Fruit fly (Drosophila melanogaster) whole organism, embryonic: ENCODE results near the gene Npc2g.
A peak's percentile ranks its signal among the peaks of the same experiment; 100 is the strongest.

ENCODE experiments used
- B-H2 ChIP-seq: fragments of 200-800 bp; sonication (Bioruptor generic); optimal IDR thresholded peaks from 2 replicates; lab custom pipeline; 2018; ENCODE audit warnings: missing biosample characterization, mild to moderate bottlenecking, missing genetic modification characterization
- Bdp1 ChIP-seq: fragments of 200-800 bp; sonication (Bioruptor generic); optimal IDR thresholded peaks from 3 replicates; lab custom pipeline; 2016; ENCODE audit warnings: missing biosample characterization, missing genetic modification characterization
- CG11093 ChIP-seq: fragments of 200-800 bp; sonication (Bioruptor generic); IDR thresholded peaks from 3 replicates; pipeline ENCODE4 v1.3.6; 2022; ENCODE audit warnings: missing biosample characterization, missing genetic modification characterization
- CG12155 ChIP-seq: fragments of 200-800 bp; sonication (Bioruptor generic); optimal IDR thresholded peaks from 3 replicates; lab custom pipeline; 2016; ENCODE audit warnings: missing biosample characterization, missing genetic modification characterization
- CG12391 ChIP-seq: fragments of 200-800 bp; sonication (Bioruptor generic); optimal IDR thresholded peaks from 3 replicates; lab custom pipeline; 2018; ENCODE audit warnings: missing biosample characterization, mild to moderate bottlenecking, missing genetic modification characterization, moderate library complexity
- CG15696 ChIP-seq: fragments of 200-800 bp; sonication (Bioruptor generic); optimal IDR thresholded peaks from 2 replicates; lab custom pipeline; 2019; ENCODE audit warnings: missing biosample characterization, mild to moderate bottlenecking, missing genetic modification characterization, moderate library complexity
- CG16813 ChIP-seq: fragments of 200-800 bp; sonication (Bioruptor generic); IDR thresholded peaks from 3 replicates; pipeline ENCODE4 v1.3.6; 2022; ENCODE audit warnings: missing biosample characterization, missing genetic modification characterization; ENCODE audit not compliant: partially characterized antibody
- CG17361 ChIP-seq: fragments of 200-800 bp; sonication (Bioruptor generic); IDR thresholded peaks from 3 replicates; pipeline ENCODE4 v1.3.6; 2022; ENCODE audit warnings: missing biosample characterization, missing genetic modification characterization
- CG17385 ChIP-seq: fragments of 200-800 bp; sonication (Bioruptor generic); optimal IDR thresholded peaks from 3 replicates; lab custom pipeline; 2018; ENCODE audit warnings: missing biosample characterization, mild to moderate bottlenecking, missing genetic modification characterization
- CG1832 ChIP-seq: fragments of 200-800 bp; sonication (Bioruptor generic); optimal IDR thresholded peaks from 2 replicates; lab custom pipeline; 2017; ENCODE audit warnings: missing biosample characterization, mild to moderate bottlenecking, missing genetic modification characterization, inconsistent platforms
- CG2120 ChIP-seq: fragments of 200-800 bp; sonication (Bioruptor generic); optimal IDR thresholded peaks from 3 replicates; lab custom pipeline; 2016; ENCODE audit warnings: missing biosample characterization, missing genetic modification characterization
- CG30403 ChIP-seq: fragments of 200-800 bp; sonication (Bioruptor generic); optimal IDR thresholded peaks from 3 replicates; lab custom pipeline; 2016; ENCODE audit warnings: missing biosample characterization, missing genetic modification characterization
- CG3726 ChIP-seq: fragments of 200-800 bp; sonication (Bioruptor generic); IDR thresholded peaks from 3 replicates; pipeline ENCODE4, ENCODE4 v1.3.6; 2022; ENCODE audit warnings: missing biosample characterization, missing genetic modification characterization
- CG3995 ChIP-seq: fragments of 200-800 bp; sonication (Bioruptor generic); optimal IDR thresholded peaks from 3 replicates; lab custom pipeline; 2016; ENCODE audit warnings: missing biosample characterization, missing genetic modification characterization
- CG4360 ChIP-seq: fragments of 200-800 bp; sonication (Bioruptor generic); IDR thresholded peaks from 2 replicates; pipeline ENCODE4 v1.3.6; 2022; ENCODE audit warnings: missing biosample characterization, missing genetic modification characterization
- CG4424 ChIP-seq: fragments of 200-800 bp; sonication (Bioruptor generic); optimal IDR thresholded peaks from 3 replicates; lab custom pipeline; 2016; ENCODE audit warnings: missing biosample characterization, missing genetic modification characterization
- CG6272 ChIP-seq: fragments of 200-800 bp; sonication (Bioruptor generic); IDR thresholded peaks from 2 replicates; pipeline ENCODE4 v1.3.6; 2022; ENCODE audit warnings: missing biosample characterization, missing genetic modification characterization
- CG6854 ChIP-seq: fragments of 200-800 bp; sonication (Bioruptor generic); optimal IDR thresholded peaks from 3 replicates; lab custom pipeline; 2017; ENCODE audit warnings: missing biosample characterization, mild to moderate bottlenecking, missing genetic modification characterization
- CG7786 ChIP-seq: fragments of 200-800 bp; sonication (Bioruptor generic); optimal IDR thresholded peaks from 2 replicates; lab custom pipeline; 2016; ENCODE audit warnings: missing biosample characterization, missing genetic modification characterization
- CG9437 ChIP-seq: fragments of 200-800 bp; sonication (Bioruptor generic); optimal IDR thresholded peaks from 2 replicates; lab custom pipeline; 2018; ENCODE audit warnings: missing biosample characterization, mild to moderate bottlenecking, missing genetic modification characterization
- CG9932 ChIP-seq: fragments of 200-800 bp; sonication (Bioruptor generic); IDR thresholded peaks from 2 replicates; pipeline ENCODE4 v1.3.6; 2022; ENCODE audit warnings: missing biosample characterization, missing genetic modification characterization
- Gsc ChIP-seq: fragments of 200-800 bp; sonication (Bioruptor generic); IDR thresholded peaks from 2 replicates; pipeline ENCODE4 v1.3.6; 2022; ENCODE audit warnings: missing biosample characterization, missing genetic modification characterization
- HLH3B ChIP-seq: fragments of 200-800 bp; sonication (Bioruptor generic); IDR thresholded peaks from 2 replicates; pipeline ENCODE4 v1.3.6; 2022; ENCODE audit warnings: missing biosample characterization, missing genetic modification characterization
- HLH4C ChIP-seq: fragments of 200-800 bp; sonication (Bioruptor generic); IDR thresholded peaks from 3 replicates; pipeline ENCODE4 v1.3.6; 2022; ENCODE audit warnings: missing biosample characterization, missing genetic modification characterization; ENCODE audit not compliant: partially characterized antibody
- Hr51 ChIP-seq, 2 experiments: fragments of 200-800 bp; sonication (Bioruptor generic); optimal IDR thresholded peaks; 2 replicates in 1 of 2; 3 replicates in 1 of 2; lab custom pipeline; 2016 to 2018; ENCODE audit warnings: missing biosample characterization in 2 of 2, missing genetic modification characterization in 2 of 2, mild to moderate bottlenecking in 1 of 2, moderate library complexity in 1 of 2
- MESR4 ChIP-seq: fragments of 200-800 bp; sonication (Bioruptor generic); optimal IDR thresholded peaks from 2 replicates; lab custom pipeline; 2018; ENCODE audit warnings: missing biosample characterization, mild to moderate bottlenecking, missing genetic modification characterization, moderate library complexity
- Max ChIP-seq: fragments of 200-800 bp; sonication (Bioruptor generic); optimal IDR thresholded peaks from 2 replicates; lab custom pipeline; 2016; ENCODE audit warnings: missing biosample characterization, mild to moderate bottlenecking, missing genetic modification characterization
- NC2α ChIP-seq: fragments of 200-800 bp; sonication (Bioruptor generic); optimal IDR thresholded peaks from 2 replicates; lab custom pipeline; 2016; ENCODE audit warnings: missing biosample characterization, missing genetic modification characterization
- Six4 ChIP-seq: fragments of 200-800 bp; sonication (Bioruptor generic); optimal IDR thresholded peaks from 2 replicates; lab custom pipeline; 2016; ENCODE audit warnings: missing biosample characterization, missing genetic modification characterization
- amos ChIP-seq: fragments of 200-800 bp; sonication (Bioruptor generic); IDR thresholded peaks from 2 replicates; pipeline ENCODE4 v1.3.6; 2022; ENCODE audit warnings: missing biosample characterization, missing genetic modification characterization; ENCODE audit not compliant: partially characterized antibody
- aop ChIP-seq: fragments of 200-800 bp; sonication (Bioruptor generic); IDR thresholded peaks from 2 replicates; pipeline ENCODE4 v1.3.6; 2022; ENCODE audit warnings: missing biosample characterization, missing genetic modification characterization
- az2 ChIP-seq: fragments of 200-800 bp; sonication (Bioruptor generic); optimal IDR thresholded peaks from 3 replicates; lab custom pipeline; 2016; ENCODE audit warnings: missing biosample characterization, missing genetic modification characterization
- dmrt99B ChIP-seq: fragments of 200-800 bp; sonication (Bioruptor generic); optimal IDR thresholded peaks from 2 replicates; lab custom pipeline; 2018; ENCODE audit warnings: missing biosample characterization, mild to moderate bottlenecking, missing genetic modification characterization, moderate library complexity
- dysf ChIP-seq: fragments of 200-800 bp; sonication (Bioruptor generic); IDR thresholded peaks from 3 replicates; pipeline ENCODE4 v1.3.6; 2022; ENCODE audit warnings: missing biosample characterization, missing genetic modification characterization
- ftz-f1 ChIP-seq: fragments of 200-800 bp; sonication (Bioruptor generic); optimal IDR thresholded peaks from 2 replicates; lab custom pipeline; 2016; ENCODE audit warnings: missing biosample characterization, missing genetic modification characterization
- grn ChIP-seq: fragments of 200-800 bp; sonication (Bioruptor generic); optimal IDR thresholded peaks from 3 replicates; lab custom pipeline; 2017; ENCODE audit warnings: missing biosample characterization, missing genetic modification characterization
- lola ChIP-seq, 3 experiments: fragments of >200 bp in 2 of 3; fragments of 200-800 bp in 1 of 3; sonication (Bioruptor generic) in 1 of 3; optimal IDR thresholded peaks; 2 replicates each; lab custom pipeline; 2017 to 2019; ENCODE audit warnings: missing biosample characterization in 3 of 3, missing genetic modification characterization in 3 of 3, mild to moderate bottlenecking in 1 of 3, moderate library complexity in 1 of 3
- mld ChIP-seq: fragments of 200-800 bp; sonication (Bioruptor generic); IDR thresholded peaks from 3 replicates; pipeline ENCODE4 v1.3.6; 2022; ENCODE audit warnings: missing biosample characterization, missing genetic modification characterization; ENCODE audit not compliant: partially characterized antibody
- odd ChIP-seq: fragments of 200-800 bp; sonication (Bioruptor generic); optimal IDR thresholded peaks from 2 replicates; lab custom pipeline; 2017; ENCODE audit warnings: missing biosample characterization, mild to moderate bottlenecking, missing genetic modification characterization
- pnt ChIP-seq: fragments of 200-800 bp; sonication (Bioruptor generic); optimal IDR thresholded peaks from 3 replicates; lab custom pipeline; 2016; ENCODE audit warnings: missing biosample characterization, missing genetic modification characterization
- stwl ChIP-seq: fragments of 200-800 bp; sonication (Bioruptor generic); optimal IDR thresholded peaks from 3 replicates; lab custom pipeline; 2018; ENCODE audit warnings: missing biosample characterization, mild to moderate bottlenecking, missing genetic modification characterization, moderate library complexity
- sug ChIP-seq: fragments of 200-800 bp; optimal IDR thresholded peaks from 2 replicates; lab custom pipeline; 2019; ENCODE audit warnings: missing biosample characterization, mild to moderate bottlenecking, missing genetic modification characterization, moderate library complexity
- trh ChIP-seq: fragments of 200-800 bp; sonication (Bioruptor generic); optimal IDR thresholded peaks from 2 replicates; lab custom pipeline; 2016; ENCODE audit warnings: missing biosample characterization, missing genetic modification characterization
- vfl ChIP-seq: fragments of 200-800 bp; sonication (Bioruptor generic); optimal IDR thresholded peaks from 2 replicates; lab custom pipeline; 2016; ENCODE audit warnings: missing biosample characterization, missing genetic modification characterization

Npc2g gene

dm6 chr3R:30709270-30709669, 35.8 kb downstream of the Npc2g start (continued):
- no peak for TF ChIP-seq lola (GFP tag; optimal IDR thresholded peaks at IDR 0.05; lab: Kevin White, UChicago)
- TF ChIP-seq CG11093 (GFP tag; lab: Robert Waterston, UW): no peak
- no peak for TF ChIP-seq stwl
- no peak for TF ChIP-seq CG9932 (GFP tag; lab: Robert Waterston, UW)
- no peak for TF ChIP-seq Gsc (GFP tag; lab: Robert Waterston, UW)
- TF ChIP-seq Hr51 (GFP tag; optimal IDR thresholded peaks at IDR 0.05; lab: Kevin White, UChicago): peak in 1 of 2 experiments; percentile 1
- no peak for TF ChIP-seq Six4 (GFP tag; lab: Kevin White, UChicago)
- TF ChIP-seq CG3726 (GFP tag; lab: Robert Waterston, UW): no peak
- TF ChIP-seq pnt (GFP tag; lab: Kevin White, UChicago): no peak
- no peak for TF ChIP-seq odd
- TF ChIP-seq ftz-f1: no peak
- no peak for TF ChIP-seq trh
- TF ChIP-seq Bdp1 (GFP tag; lab: Kevin White, UChicago): no peak
- no peak for TF ChIP-seq CG17361 (GFP tag; lab: Robert Waterston, UW)
- TF ChIP-seq CG4360 (GFP tag; lab: Robert Waterston, UW): no peak
- TF ChIP-seq vfl: no peak
- TF ChIP-seq CG12391 (tag; lab: Kevin White, UChicago): peak; percentile 8
- no peak for TF ChIP-seq CG1832 (GFP tag; lab: Kevin White, UChicago)
- TF ChIP-seq CG4424: peak; percentile 16
- no peak for TF ChIP-seq CG6272 (GFP tag; lab: Robert Waterston, UW)
- no peak for TF ChIP-seq CG17385 (GFP tag; lab: Kevin White, UChicago)
- TF ChIP-seq CG12155 (GFP tag; lab: Kevin White, UChicago): peak; percentile 4
- no peak for TF ChIP-seq CG30403 (GFP tag; lab: Kevin White, UChicago)
- TF ChIP-seq CG3995: no peak
- TF ChIP-seq aop: no peak
- no peak for TF ChIP-seq CG6854
- TF ChIP-seq dmrt99B (tag; lab: Kevin White, UChicago): peak; percentile 33
- peak; percentile 36 for TF ChIP-seq CG2120 (GFP tag; lab: Kevin White, UChicago)
- TF ChIP-seq az2 (GFP tag; lab: Kevin White, UChicago): no peak
- TF ChIP-seq CG16813: no peak
- no peak for TF ChIP-seq amos
- TF ChIP-seq CG15696 (tag; lab: Kevin White, UChicago): no peak
- no peak for TF ChIP-seq CG7786 (GFP tag; lab: Kevin White, UChicago)
- peak; percentile 42; the same call in 1 of the 3 replicates for TF ChIP-seq dysf (GFP tag; lab: Robert Waterston, UW)
- no peak for TF ChIP-seq NC2α
- TF ChIP-seq mld (GFP tag; lab: Robert Waterston, UW): no peak
- TF ChIP-seq MESR4 (GFP tag; lab: Kevin White, UChicago): no peak
- no peak for TF ChIP-seq Max
- TF ChIP-seq CG9437 (GFP tag; lab: Kevin White, UChicago): no peak
- TF ChIP-seq sug: no peak
- no peak for TF ChIP-seq grn (GFP tag; lab: Kevin White, UChicago)
- TF ChIP-seq HLH3B (GFP tag; lab: Robert Waterston, UW): no peak
- no peak for TF ChIP-seq HLH4C (GFP tag; lab: Robert Waterston, UW)
- no peak for TF ChIP-seq B-H2 (GFP tag; lab: Kevin White, UChicago)
